Fruit fly (Drosophila melanogaster) whole organism, adult: ENCODE measurements around the gene GstD5.

Source experiments
- Crg-1 ChIP-seq: fragments of 200-800 bp; sonication (Bioruptor generic); optimal IDR thresholded peaks from 2 replicates; lab custom pipeline; 2016; ENCODE audit warnings: missing biosample characterization, missing genetic modification characterization
- Mnt ChIP-seq: fragments of 200-800 bp; sonication (Bioruptor generic); optimal IDR thresholded peaks from 2 replicates; lab custom pipeline; 2016; ENCODE audit warnings: missing biosample characterization, mild to moderate bottlenecking, missing genetic modification characterization
- bab1 ChIP-seq: fragments of 200-800 bp; sonication (Bioruptor generic); optimal IDR thresholded peaks from 3 replicates; lab custom pipeline; 2019; ENCODE audit warnings: missing biosample characterization, mild to moderate bottlenecking, missing genetic modification characterization, moderate library complexity
- pad ChIP-seq: fragments of 200-800 bp; sonication (Bioruptor generic); optimal IDR thresholded peaks from 3 replicates; lab custom pipeline; 2017; ENCODE audit warnings: missing biosample characterization, missing genetic modification characterization, mild to moderate bottlenecking, moderate library complexity, missing genetic modification reagents
- tj ChIP-seq: fragments of 200-800 bp; sonication (Bioruptor generic); optimal IDR thresholded peaks from 3 replicates; lab custom pipeline; 2017; ENCODE audit warnings: missing biosample characterization, mild to moderate bottlenecking, missing genetic modification characterization, moderate library complexity
- toe ChIP-seq: fragments of 200-800 bp; sonication (Bioruptor generic); optimal IDR thresholded peaks from 2 replicates; lab custom pipeline; 2016; ENCODE audit warnings: missing biosample characterization, missing genetic modification characterization

DNA sequence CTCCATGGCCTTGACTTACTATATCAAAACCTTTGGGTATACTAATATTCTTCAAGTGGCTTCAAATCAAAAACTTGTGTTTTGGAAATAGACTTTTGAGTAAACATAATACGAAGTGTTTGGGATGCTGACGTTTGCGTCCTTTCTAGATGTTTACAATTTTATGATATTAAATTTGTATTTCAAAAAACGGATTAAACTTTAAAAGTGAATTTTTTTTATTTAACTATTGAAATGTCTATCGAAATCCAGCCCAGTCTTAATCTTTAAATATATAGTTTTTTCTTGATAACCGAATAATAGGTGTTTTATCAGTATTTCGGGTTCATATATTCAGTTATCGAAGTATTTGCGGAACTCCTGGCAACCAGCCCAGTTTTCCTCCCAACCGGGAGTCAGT, 11.0 kb upstream of the GstD5 start, which contains the start of gene Tim17a1:
- no peak for TF ChIP-seq bab1 (GFP tag; lab: Kevin White, UChicago)
- TF ChIP-seq toe (GFP tag; lab: Kevin White, UChicago): no peak
- no peak for TF ChIP-seq Mnt (GFP tag; lab: Kevin White, UChicago)
- no peak for TF ChIP-seq Crg-1
- no peak for TF ChIP-seq tj (GFP tag; lab: Kevin White, UChicago)
- TF ChIP-seq pad: no peak
